Worm (Caenorhabditis elegans): Measurements from ENCODE around the gene catp-7.

- TF ChIP-seq elt-3 (tag; optimal IDR thresholded peaks at IDR 0.05) (no peak), F13H6.1 (tag; optimal IDR thresholded peaks at IDR 0.05) (peak; percentile 61), elt-1 (tag; optimal IDR thresholded peaks at IDR 0.05) (no peak), mab-5 (tag; optimal IDR thresholded peaks at IDR 0.05) (no peak), zag-1 (tag; optimal IDR thresholded peaks at IDR 0.05) (no peak), ama-1 (optimal IDR thresholded peaks at IDR 0.05) (no peak)
Measured at ce11 chrIV:8627328-8627727, 41.5 kb downstream of the catp-7 start, which contains the start of gene F42A9.11.

Measured in whole organism, L2 larva.